Worm (Caenorhabditis elegans): ENCODE measurements around the gene fzo-1.

fzo-1 gene

DNA sequence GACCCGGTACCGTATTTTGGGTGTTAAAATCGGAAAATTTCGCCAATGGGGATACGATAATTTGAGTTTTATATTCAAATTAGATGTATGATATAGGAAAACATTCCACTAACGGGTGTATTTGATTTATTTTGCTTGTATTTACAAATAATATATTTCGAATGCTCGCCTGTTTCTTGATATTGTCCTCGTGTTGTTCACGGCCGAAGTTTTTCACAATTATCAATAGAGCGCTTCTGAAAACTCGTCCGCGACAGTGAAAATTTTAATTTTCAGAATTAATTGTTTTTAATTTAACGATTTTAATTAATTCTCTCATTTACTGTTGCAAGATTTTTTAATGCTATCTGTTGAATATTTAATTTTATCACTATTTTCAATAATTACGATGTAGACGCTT lies 16.3 kb downstream of the fzo-1 start:
- no peak for TF ChIP-seq fkh-4 (tag; optimal IDR thresholded peaks at IDR 0.05; ENCODE audit: borderline replicate concordance)
- TF ChIP-seq ces-1 (GFP tag; optimal IDR thresholded peaks at IDR 0.05): no peak
- TF ChIP-seq ets-5 (GFP tag; IDR thresholded peaks at IDR 0.05): no peak
- TF ChIP-seq nhr-11 (tag; optimal IDR thresholded peaks at IDR 0.05): no peak
- no peak for TF ChIP-seq sup-37 (GFP tag; optimal IDR thresholded peaks at IDR 0.05)
- TF ChIP-seq ceh-63 (GFP tag; optimal IDR thresholded peaks at IDR 0.05): no peak
- TF ChIP-seq hlh-17 (GFP tag; optimal IDR thresholded peaks at IDR 0.05; ENCODE audit: borderline replicate concordance): no peak
- TF ChIP-seq nhr-20 (tag; optimal IDR thresholded peaks at IDR 0.05): no peak
- TF ChIP-seq jun-1 (tag; optimal IDR thresholded peaks at IDR 0.05): no peak
- TF ChIP-seq zip-4 (GFP tag; optimal IDR thresholded peaks at IDR 0.05): no peak
- peak; percentile 77 for TF ChIP-seq lir-3 (tag; optimal IDR thresholded peaks at IDR 0.05; ENCODE audit: poor library complexity)
- TF ChIP-seq mep-1 (tag; optimal IDR thresholded peaks at IDR 0.05): no peak
- TF ChIP-seq tbx-2 (tag; optimal IDR thresholded peaks at IDR 0.05): peak; percentile 59
- peak; percentile 79 for TF ChIP-seq nhr-85 (tag)
- no peak for TF ChIP-seq pax-3 (tag; optimal IDR thresholded peaks at IDR 0.05)
- peak; percentile 65 for TF ChIP-seq lin-14 (GFP tag; optimal IDR thresholded peaks at IDR 0.05)
- no peak for TF ChIP-seq nhr-47 (tag; optimal IDR thresholded peaks at IDR 0.05)
- no peak for TF ChIP-seq nhr-12 (tag; optimal IDR thresholded peaks at IDR 0.05)
- TF ChIP-seq sox-4 (tag; optimal IDR thresholded peaks at IDR 0.05): peak; percentile 35
- no peak for TF ChIP-seq nhr-28 (tag; optimal IDR thresholded peaks at IDR 0.05)
- TF ChIP-seq ceh-88 (GFP tag; IDR thresholded peaks at IDR 0.05): no peak
- no peak for TF ChIP-seq Y116A8C.19 (tag; optimal IDR thresholded peaks at IDR 0.05; ENCODE audit: borderline replicate concordance)
- TF ChIP-seq elt-3 (tag; optimal IDR thresholded peaks at IDR 0.05): no peak
- TF ChIP-seq hlh-4 (tag; optimal IDR thresholded peaks at IDR 0.05): no peak
- TF ChIP-seq F16B12.6 (tag; optimal IDR thresholded peaks at IDR 0.05): no peak
- TF ChIP-seq snu-23 (GFP tag; optimal IDR thresholded peaks at IDR 0.05): no peak
- TF ChIP-seq nhr-84 (tag; optimal IDR thresholded peaks at IDR 0.05): no peak
- TF ChIP-seq blmp-1 (tag; optimal IDR thresholded peaks at IDR 0.05): no peak
- peak; percentile 27 for TF ChIP-seq C04F5.9 (tag; optimal IDR thresholded peaks at IDR 0.05)
- no peak for TF ChIP-seq skn-1 (tag; optimal IDR thresholded peaks at IDR 0.05)
- peak in 1 of 2 experiments; percentile 60 for TF ChIP-seq ztf-11 (tag; optimal IDR thresholded peaks at IDR 0.05)
- TF ChIP-seq vab-15 (tag; optimal IDR thresholded peaks at IDR 0.05): no peak
- TF ChIP-seq swsn-7 (tag; optimal IDR thresholded peaks at IDR 0.05): peak; percentile 32
- TF ChIP-seq hpl-2 (GFP tag; optimal IDR thresholded peaks at IDR 0.05): no peak
- TF ChIP-seq nhr-76 (tag; optimal IDR thresholded peaks at IDR 0.05): no peak
- TF ChIP-seq fkh-8 (tag; optimal IDR thresholded peaks at IDR 0.05): no peak
- no peak for TF ChIP-seq tlp-1 (tag; optimal IDR thresholded peaks at IDR 0.05)
- TF ChIP-seq sptf-1 (tag; optimal IDR thresholded peaks at IDR 0.05): no peak
- TF ChIP-seq nhr-90 (tag; optimal IDR thresholded peaks at IDR 0.05; ENCODE audit: poor library complexity): peak; percentile 57
- peak; percentile 42 for TF ChIP-seq irx-1 (tag; optimal IDR thresholded peaks at IDR 0.05)
- no peak for TF ChIP-seq aha-1 (tag; optimal IDR thresholded peaks at IDR 0.05)
- peak; percentile 9 to 69 for TF ChIP-seq lin-35 (GFP tag; optimal IDR thresholded peaks at IDR 0.05)
- TF ChIP-seq zag-1 (tag; optimal IDR thresholded peaks at IDR 0.05): no peak
- peak; percentile 38 for TF ChIP-seq egl-13 (tag; optimal IDR thresholded peaks at IDR 0.05)
- peak; percentile 41 for TF ChIP-seq xbp-1 (tag; optimal IDR thresholded peaks at IDR 0.05)
- TF ChIP-seq C34B4.2 (tag; optimal IDR thresholded peaks at IDR 0.05): no peak
- TF ChIP-seq grh-1 (GFP tag; IDR thresholded peaks at IDR 0.05): no peak
- TF ChIP-seq lin-15B (tag; optimal IDR thresholded peaks at IDR 0.05): no peak
- no peak for TF ChIP-seq isw-1 (GFP tag; IDR thresholded peaks at IDR 0.05)
- peak; percentile 82 for TF ChIP-seq rnt-1 (tag; optimal IDR thresholded peaks at IDR 0.05)
- TF ChIP-seq fos-1 (tag; optimal IDR thresholded peaks at IDR 0.05): no peak
- TF ChIP-seq ceh-90 (tag; optimal IDR thresholded peaks at IDR 0.05): peak; percentile 74
- no peak for TF ChIP-seq ztf-4 (tag; optimal IDR thresholded peaks at IDR 0.05)
- peak; percentile 76 to 77 for TF ChIP-seq efl-1 (optimal IDR thresholded peaks at IDR 0.05)
- TF ChIP-seq efl-1 (GFP tag; optimal IDR thresholded peaks at IDR 0.05 in 1 of 2): peak; percentile 69 to 96
